Fruit fly (Drosophila melanogaster): Measurements from ENCODE around the gene CG34135.

CG34135 gene

DNA sequence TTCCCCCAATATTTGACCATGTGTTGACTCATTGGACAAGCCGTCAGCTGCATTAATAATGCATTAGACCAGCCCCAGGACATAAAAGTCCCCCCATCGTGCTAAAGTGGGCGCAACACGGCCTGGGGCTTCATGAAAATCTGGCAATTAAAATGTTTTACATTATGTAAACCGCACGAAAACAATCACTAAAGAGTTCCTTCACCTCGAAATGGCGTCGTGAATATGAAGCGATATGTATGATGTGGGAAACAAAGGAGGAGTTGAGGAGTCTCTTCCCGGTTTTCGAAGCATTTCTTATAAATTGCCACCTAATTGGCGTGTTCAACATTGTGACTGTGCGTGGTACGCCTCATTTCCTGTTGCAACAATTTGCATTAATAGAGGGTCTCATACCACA is 25.3 kb downstream of the CG34135 start:
- TF ChIP-seq cnc (optimal IDR thresholded peaks at IDR 0.05), result no peak
- TF ChIP-seq CG7045 (GFP tag; optimal IDR thresholded peaks at IDR 0.05), result no peak
- TF ChIP-seq Hr96 (GFP tag; optimal IDR thresholded peaks at IDR 0.05), result no peak
- no peak for TF ChIP-seq CG5204 (GFP tag; optimal IDR thresholded peaks at IDR 0.05)
- TF ChIP-seq CG1620 (GFP tag; optimal IDR thresholded peaks at IDR 0.05), result no peak
- TF ChIP-seq bab1 (GFP tag; optimal IDR thresholded peaks at IDR 0.05), result no peak
- TF ChIP-seq cic (GFP tag; optimal IDR thresholded peaks at IDR 0.05), result no peak
- no peak for TF ChIP-seq CG7101 (tag; optimal IDR thresholded peaks at IDR 0.05)
- no peak for TF ChIP-seq CG11617 (GFP tag; optimal IDR thresholded peaks at IDR 0.05)
- no peak for TF ChIP-seq ovo (GFP tag; optimal IDR thresholded peaks at IDR 0.05)
- TF ChIP-seq CG33017 (tag; optimal IDR thresholded peaks at IDR 0.05), result no peak
- no peak for TF ChIP-seq Crg-1 (GFP tag; optimal IDR thresholded peaks at IDR 0.05)
- TF ChIP-seq pad (GFP tag; optimal IDR thresholded peaks at IDR 0.05), result no peak
- TF ChIP-seq tj (GFP tag; optimal IDR thresholded peaks at IDR 0.05), result no peak

DNA sequence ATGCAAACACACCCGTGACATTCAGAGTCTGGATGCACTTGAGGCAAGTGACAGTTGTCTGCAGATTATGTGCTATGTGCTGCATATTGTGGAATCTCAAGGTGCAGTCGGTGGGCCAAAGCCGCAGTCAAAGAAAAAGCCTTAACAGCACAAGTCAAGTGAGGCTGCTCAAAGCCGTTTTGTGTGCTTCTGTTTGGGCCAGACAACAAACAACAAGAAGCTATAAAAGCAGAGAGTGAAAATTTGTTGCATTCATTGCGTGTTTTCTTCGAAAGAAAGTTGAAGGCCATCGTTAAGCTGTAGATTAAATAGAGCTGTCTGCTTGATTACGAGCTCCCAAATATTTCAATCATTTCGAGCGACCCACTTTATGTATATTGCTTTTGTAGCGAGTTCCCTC is 26.1 kb downstream of the CG34135 start:
- TF ChIP-seq pad (GFP tag; optimal IDR thresholded peaks at IDR 0.05), result no peak
- no peak for TF ChIP-seq kay (GFP tag; ENCODE audit: borderline replicate concordance)
- no peak for TF ChIP-seq CG7045 (GFP tag; optimal IDR thresholded peaks at IDR 0.05)
- no peak for TF ChIP-seq bab1 (GFP tag; optimal IDR thresholded peaks at IDR 0.05)
- TF ChIP-seq CG7101 (tag; optimal IDR thresholded peaks at IDR 0.05), result no peak

DNA sequence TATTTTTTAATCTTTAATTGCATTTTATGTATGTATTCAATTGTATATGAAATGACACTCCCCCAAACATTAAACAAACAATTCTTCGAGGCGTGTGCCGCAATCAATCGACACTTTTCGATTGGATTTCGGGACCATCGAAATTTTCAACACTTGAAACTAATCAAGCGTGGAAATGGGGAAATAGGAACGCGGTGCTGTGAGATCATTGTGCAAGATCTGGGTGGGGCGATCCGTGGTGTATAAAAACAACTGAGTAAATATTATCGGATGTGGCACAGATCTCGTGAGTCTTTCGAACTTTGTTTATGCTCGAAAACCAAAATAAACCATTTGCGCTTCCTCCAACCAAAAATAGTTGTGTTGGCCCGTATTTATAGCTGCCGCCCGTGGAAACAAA is 26.7 kb downstream of the CG34135 start:
- TF ChIP-seq CG7045 (GFP tag; optimal IDR thresholded peaks at IDR 0.05) (no peak), CG7101 (tag; optimal IDR thresholded peaks at IDR 0.05) (no peak), CG12768 (GFP tag; optimal IDR thresholded peaks at IDR 0.05) (no peak), tj (GFP tag; optimal IDR thresholded peaks at IDR 0.05) (no peak), CG11617 (GFP tag; optimal IDR thresholded peaks at IDR 0.05) (no peak), bab1 (GFP tag; optimal IDR thresholded peaks at IDR 0.05) (no peak), Hr96 (GFP tag; optimal IDR thresholded peaks at IDR 0.05) (no peak), pad (GFP tag; optimal IDR thresholded peaks at IDR 0.05) (no peak), Clk (GFP tag; optimal IDR thresholded peaks at IDR 0.05) (no peak), CG5204 (GFP tag; optimal IDR thresholded peaks at IDR 0.05) (no peak), kay (GFP tag; ENCODE audit: borderline replicate concordance) (no peak), CG33017 (tag; optimal IDR thresholded peaks at IDR 0.05) (no peak), cnc (optimal IDR thresholded peaks at IDR 0.05) (no peak), cic (GFP tag; optimal IDR thresholded peaks at IDR 0.05) (no peak), Mnt (GFP tag; optimal IDR thresholded peaks at IDR 0.05) (no peak), Crg-1 (GFP tag; optimal IDR thresholded peaks at IDR 0.05) (no peak), CG1620 (GFP tag; optimal IDR thresholded peaks at IDR 0.05) (no peak), CG14711 (tag; optimal IDR thresholded peaks at IDR 0.05) (no peak), toe (GFP tag; optimal IDR thresholded peaks at IDR 0.05) (no peak), ovo (GFP tag; optimal IDR thresholded peaks at IDR 0.05) (no peak)

- TF ChIP-seq pad (GFP tag; optimal IDR thresholded peaks at IDR 0.05) (no peak), CG1620 (GFP tag; optimal IDR thresholded peaks at IDR 0.05) (no peak), kay (GFP tag; ENCODE audit: borderline replicate concordance) (peak; percentile 55), CG7101 (tag; optimal IDR thresholded peaks at IDR 0.05) (no peak)
Observed at dm6 chr3R:8740118-8740517, 27.9 kb downstream of the CG34135 start.

dm6 chr3R:8739161-8739783 is 28.7 kb downstream of the CG34135 start:
- TF ChIP-seq Clk (GFP tag; optimal IDR thresholded peaks at IDR 0.05) (no peak), CG12768 (GFP tag; optimal IDR thresholded peaks at IDR 0.05) (no peak), Mnt (GFP tag; optimal IDR thresholded peaks at IDR 0.05) (no peak), CG1620 (GFP tag; optimal IDR thresholded peaks at IDR 0.05) (no peak), Crg-1 (GFP tag; optimal IDR thresholded peaks at IDR 0.05) (no peak), CG14711 (tag; optimal IDR thresholded peaks at IDR 0.05) (no peak), bab1 (GFP tag; optimal IDR thresholded peaks at IDR 0.05) (no peak), toe (GFP tag; optimal IDR thresholded peaks at IDR 0.05) (no peak)

dm6 chr3R:8731597-8732263 is 36.3 kb downstream of the CG34135 start, which contains the start of the genes M1BP and CG8202:
Gene M1BP, minus strand, starts transcription at chr3R:8731698.
Gene CG8202, plus strand, starts transcription at chr3R:8732091.
- peak; percentile 93 for TF ChIP-seq CG7101 (tag; optimal IDR thresholded peaks at IDR 0.05)
- TF ChIP-seq cic (GFP tag; optimal IDR thresholded peaks at IDR 0.05), result peak; percentile 1
- TF ChIP-seq tj (GFP tag; optimal IDR thresholded peaks at IDR 0.05), result peak; percentile 76
- no peak for TF ChIP-seq cnc (optimal IDR thresholded peaks at IDR 0.05)
- peak; percentile 96 for TF ChIP-seq CG11617 (GFP tag; optimal IDR thresholded peaks at IDR 0.05)
- peak; percentile 92 for TF ChIP-seq CG7045 (GFP tag; optimal IDR thresholded peaks at IDR 0.05)
- peak; percentile 84 for TF ChIP-seq CG14711 (tag; optimal IDR thresholded peaks at IDR 0.05)
- TF ChIP-seq kay (GFP tag; ENCODE audit: borderline replicate concordance), result peak; percentile 25
- peak; percentile 68 for TF ChIP-seq CG1620 (GFP tag; optimal IDR thresholded peaks at IDR 0.05)
- peak; percentile 74 for TF ChIP-seq toe (GFP tag; optimal IDR thresholded peaks at IDR 0.05)
- peak; percentile 67 for TF ChIP-seq Crg-1 (GFP tag; optimal IDR thresholded peaks at IDR 0.05)
- peak; percentile 77 for TF ChIP-seq pad (GFP tag; optimal IDR thresholded peaks at IDR 0.05)
- peak; percentile 75 for TF ChIP-seq bab1 (GFP tag; optimal IDR thresholded peaks at IDR 0.05)
- no peak for TF ChIP-seq CG5204 (GFP tag; optimal IDR thresholded peaks at IDR 0.05)
- peak; percentile 1 for TF ChIP-seq Clk (GFP tag; optimal IDR thresholded peaks at IDR 0.05)
- TF ChIP-seq ovo (GFP tag; optimal IDR thresholded peaks at IDR 0.05), result peak; percentile 73
- peak; percentile 93 for TF ChIP-seq CG12768 (GFP tag; optimal IDR thresholded peaks at IDR 0.05)
- TF ChIP-seq Hr96 (GFP tag; optimal IDR thresholded peaks at IDR 0.05), result no peak
- TF ChIP-seq CG33017 (tag; optimal IDR thresholded peaks at IDR 0.05), result peak; percentile 90
- peak; percentile 53 for TF ChIP-seq Mnt (GFP tag; optimal IDR thresholded peaks at IDR 0.05)

Measured in whole organism, adult.